Worm (Caenorhabditis elegans) whole organism, L4/young adult: ENCODE measurements around the gene C08F11.13.
"Not testable (repeated sequence)": the region's sequence is repeated elsewhere in the genome, so short reads cannot be mapped to it uniquely, and the experiment has no call there.

ENCODE experiments used
- W03F9.2 ChIP-seq: fragments of 150-350 bp; optimal IDR thresholded peaks from 2 replicates; lab custom pipeline; 2014; ENCODE audit warnings: missing biosample characterization, missing genetic modification characterization
- dao-5 ChIP-seq: sonication (generic microtip); optimal IDR thresholded peaks from 2 replicates; lab custom pipeline; 2016; ENCODE audit warnings: missing genotype, missing genetic modification characterization, moderate library complexity, missing compliant biosample characterization
- him-1 ChIP-seq: sonication (generic microtip); optimal IDR thresholded peaks from 2 replicates; lab custom pipeline; 2016; ENCODE audit warnings: missing genotype, missing genetic modification reagents, missing genetic modification characterization, missing compliant biosample characterization

Gene C08F11.13

ce11 chrIV:13609755-13610154, at the start of gene C08F11.13:
C08F11.13 (minus strand) TSS chrIV:13609892.
- no peak for TF ChIP-seq W03F9.2 (tag; lab: Kevin White, UChicago)
- no peak for TF ChIP-seq dao-5 (tag; lab: Kevin White, UChicago)
- TF ChIP-seq him-1: no peak

ce11 chrIV:13659449-13659848, 49.8 kb upstream of the C08F11.13 start, which contains the start of gene Y45F10C.1:
Y45F10C.1 (minus strand) TSS chrIV:13659549.
- not testable (repeated sequence) for TF ChIP-seq him-1; W03F9.2 (tag; lab: Kevin White, UChicago); dao-5 (tag; lab: Kevin White, UChicago)

ce11 chrIV:13652023-13652422, 42.3 kb upstream of the C08F11.13 start, which contains the start of gene Y45F10C.6:
Y45F10C.6 (plus strand) TSS chrIV:13652323.
- TF ChIP-seq him-1; dao-5 (tag; lab: Kevin White, UChicago); W03F9.2 (tag; lab: Kevin White, UChicago): not testable (repeated sequence)

- TF ChIP-seq him-1; W03F9.2 (tag; lab: Kevin White, UChicago); dao-5 (tag; lab: Kevin White, UChicago): not testable (repeated sequence)
These were observed 41.7 kb upstream of the C08F11.13 start, which contains the start of gene C08F11.12 for ce11 chrIV:13651411-13651810. C08F11.12 (minus strand) TSS chrIV:13651511.

- TF ChIP-seq W03F9.2 (tag; lab: Kevin White, UChicago) (no peak), him-1 (no peak), dao-5 (tag; lab: Kevin White, UChicago) (no peak)
These were observed 40.5 kb upstream of the C08F11.13 start, which contains the start of gene C08F11.17 for ce11 chrIV:13650238-13650637. C08F11.17 (minus strand) TSS chrIV:13650338.

ce11 chrIV:13649126-13649525, 39.4 kb upstream of the C08F11.13 start, which contains the start of gene C08F11.10:
C08F11.10 (minus strand) TSS chrIV:13649226.
- TF ChIP-seq him-1: no peak
- TF ChIP-seq dao-5 (tag; lab: Kevin White, UChicago): no peak
- TF ChIP-seq W03F9.2 (tag; lab: Kevin White, UChicago): no peak

ce11 chrIV:13647558-13647957, 37.9 kb upstream of the C08F11.13 start, which contains the start of gene ule-4:
ule-4 (minus strand) TSS chrIV:13647658.
- TF ChIP-seq dao-5 (tag; lab: Kevin White, UChicago) (no peak), him-1 (no peak)

- no peak for TF ChIP-seq dao-5 (tag; lab: Kevin White, UChicago)
- TF ChIP-seq him-1: no peak
- no peak for TF ChIP-seq W03F9.2 (tag; lab: Kevin White, UChicago)
These were observed 36.1 kb upstream of the C08F11.13 start, which contains the start of gene srz-29 for ce11 chrIV:13645823-13646222. srz-29 (minus strand) TSS chrIV:13645923.

ce11 chrIV:13639027-13639426, 29.3 kb upstream of the C08F11.13 start, which contains the start of gene ugt-22:
ugt-22 (plus strand) TSS chrIV:13639260.
- TF ChIP-seq him-1: no peak
- TF ChIP-seq W03F9.2 (tag; lab: Kevin White, UChicago): no peak
- TF ChIP-seq dao-5 (tag; lab: Kevin White, UChicago): no peak

- TF ChIP-seq dao-5 (tag; lab: Kevin White, UChicago) (no peak), W03F9.2 (tag; lab: Kevin White, UChicago) (no peak), him-1 (no peak)
These were observed 27.3 kb upstream of the C08F11.13 start, which contains the start of gene C08F11.7 for ce11 chrIV:13636975-13637374. C08F11.7 (plus strand) TSS chrIV:13637275.

ce11 chrIV:13633165-13633564, 23.5 kb upstream of the C08F11.13 start, which contains the start of gene fbxa-98:
fbxa-98 (plus strand) TSS chrIV:13633407.
- TF ChIP-seq dao-5 (tag; lab: Kevin White, UChicago): no peak
- TF ChIP-seq W03F9.2 (tag; lab: Kevin White, UChicago): no peak
- TF ChIP-seq him-1: no peak

- no peak for TF ChIP-seq him-1
- TF ChIP-seq W03F9.2 (tag; lab: Kevin White, UChicago): no peak
- no peak for TF ChIP-seq dao-5 (tag; lab: Kevin White, UChicago)
These were observed 22.9 kb upstream of the C08F11.13 start for ce11 chrIV:13632613-13633012.

ce11 chrIV:13626469-13626868, 16.8 kb upstream of the C08F11.13 start, which contains the start of gene sru-21:
sru-21 (plus strand) TSS chrIV:13626769.
- TF ChIP-seq W03F9.2 (tag; lab: Kevin White, UChicago) (no peak), dao-5 (tag; lab: Kevin White, UChicago) (no peak), him-1 (no peak)

- no peak for TF ChIP-seq dao-5 (tag; lab: Kevin White, UChicago)
These were observed 13.8 kb upstream of the C08F11.13 start, which contains the start of gene C08F11.1 for ce11 chrIV:13623533-13623932. C08F11.1 (plus strand) TSS chrIV:13623833.
